Fruit fly (Drosophila melanogaster) whole organism, prepupa: ENCODE measurements around the gene ec.

Experiments used
- CG6792 ChIP-seq: fragments of 200-800 bp; sonication (Bioruptor generic); optimal IDR thresholded peaks from 3 replicates; lab custom pipeline; 2016; ENCODE audit warnings: missing biosample characterization, missing genetic modification characterization
- fd59A ChIP-seq: fragments of 200-800 bp; sonication (Bioruptor generic); optimal IDR thresholded peaks from 2 replicates; lab custom pipeline; 2017; ENCODE audit warnings: missing biosample characterization, mild to moderate bottlenecking, missing genetic modification characterization, missing genetic modification reagents

- TF ChIP-seq CG6792 (GFP tag; lab: Kevin White, UChicago) (no peak), fd59A (GFP tag; lab: Kevin White, UChicago) (no peak)
Observed at dm6 chrX:3835764-3836342, 24.4 kb downstream of the ec start.
